Worm (Caenorhabditis elegans): Measurements from ENCODE around the gene F02C12.3.

- TF ChIP-seq dpff-1 (tag; optimal IDR thresholded peaks at IDR 0.05), result no peak
- TF ChIP-seq unc-130 (GFP tag; optimal IDR thresholded peaks at IDR 0.05), result no peak
- no peak for TF ChIP-seq Y56A3A.18 (GFP tag; IDR thresholded peaks at IDR 0.05)
- TF ChIP-seq pha-4 (tag; optimal IDR thresholded peaks at IDR 0.05), result no peak
- TF ChIP-seq lir-1 (GFP tag; conservative IDR thresholded peaks at IDR 0.05), result no peak
- no peak for TF ChIP-seq Y67H2A.10 (GFP tag; conservative IDR thresholded peaks at IDR 0.05)
- no peak for TF ChIP-seq efl-1 (GFP tag; optimal IDR thresholded peaks at IDR 0.05)
- TF ChIP-seq nhr-80 (tag; optimal IDR thresholded peaks at IDR 0.05), result no peak
- no peak for TF ChIP-seq ama-1 (optimal IDR thresholded peaks at IDR 0.05)
- no peak for TF ChIP-seq ama-1 (GFP tag; optimal IDR thresholded peaks at IDR 0.05)
- no peak for TF ChIP-seq ceh-58 (GFP tag; IDR thresholded peaks at IDR 0.05)
Measured at ce11 chrX:13376851-13377250, 19.9 kb upstream of the F02C12.3 start, which contains the start of the genes C49F8.14 and gem-1.
